Worm (Caenorhabditis elegans) whole organism, L1 larva: Measurements from ENCODE around the gene ebp-3.

Experiments
- ama-1 ChIP-seq: fragments of 150-350 bp; optimal IDR thresholded peaks from 2 replicates; lab custom pipeline; 2014
- blmp-1 ChIP-seq: fragments of 150-350 bp; optimal IDR thresholded peaks from 2 replicates; lab custom pipeline; 2014; ENCODE audit warnings: missing biosample characterization, missing genetic modification characterization
- ceh-82 ChIP-seq, 3 experiments: fragments of 150-350 bp in 1 of 3; sonication (generic microtip) in 2 of 3; optimal IDR thresholded peaks; 2 replicates each; lab custom pipeline; 2014 to 2017; ENCODE audit warnings: missing biosample characterization in 3 of 3, missing genetic modification characterization in 3 of 3
- ces-1 ChIP-seq: fragments of 150-350 bp; optimal IDR thresholded peaks from 2 replicates; lab custom pipeline; 2014; ENCODE audit warnings: missing biosample characterization, missing genetic modification reagents, missing genetic modification characterization
- dpl-1 ChIP-seq, 3 experiments: fragments of 150-350 bp in 2 of 3; sonication (generic microtip) in 1 of 3; optimal IDR thresholded peaks; 2 replicates each; lab custom pipeline; 2014 to 2017; ENCODE audit warnings: missing biosample characterization in 3 of 3, missing genetic modification characterization in 3 of 3, missing genetic modification reagents in 3 of 3
- dsc-1 ChIP-seq: sonication (generic microtip); optimal IDR thresholded peaks from 2 replicates; lab custom pipeline; 2016; ENCODE audit warnings: mild to moderate bottlenecking, missing genetic modification characterization, missing compliant biosample characterization
- efl-1 ChIP-seq, 4 experiments: fragments of 150-350 bp; optimal IDR thresholded peaks in 3 of 4; peaks in 1 of 4; 1 replicate in 1 of 4; 2 replicates in 3 of 4; lab custom pipeline; 2014; ENCODE audit warnings: missing biosample characterization in 2 of 4, missing genetic modification characterization in 2 of 4, missing genetic modification reagents in 2 of 4
- elt-2 ChIP-seq: sonication (generic microtip); optimal IDR thresholded peaks from 2 replicates; lab custom pipeline; 2016; ENCODE audit warnings: missing genetic modification characterization, mild to moderate bottlenecking, inconsistent platforms, missing compliant biosample characterization, missing genetic modification reagents
- fkh-10 ChIP-seq: sonication (generic microtip); optimal IDR thresholded peaks from 2 replicates; lab custom pipeline; 2017; ENCODE audit warnings: missing biosample characterization, missing genetic modification reagents, missing genetic modification characterization
- fkh-8 ChIP-seq: sonication (generic microtip); optimal IDR thresholded peaks from 2 replicates; lab custom pipeline; 2016; ENCODE audit warnings: mild to moderate bottlenecking, missing genetic modification characterization, missing compliant biosample characterization
- hlh-17 ChIP-seq: fragments of 200-800 bp; sonication (Bioruptor generic); optimal IDR thresholded peaks from 2 replicates; lab custom pipeline; 2018; ENCODE audit warnings: missing genetic modification characterization, mild to moderate bottlenecking, missing compliant biosample characterization, moderate library complexity, borderline replicate concordance
- hlh-4 ChIP-seq: sonication (generic microtip); optimal IDR thresholded peaks from 2 replicates; lab custom pipeline; 2016; ENCODE audit warnings: mild to moderate bottlenecking, missing genetic modification characterization, missing compliant biosample characterization
- hpl-2 ChIP-seq: fragments of 150-350 bp; optimal IDR thresholded peaks from 2 replicates; lab custom pipeline; 2014; ENCODE audit warnings: missing biosample characterization, missing genetic modification reagents, missing genetic modification characterization
- irx-1 ChIP-seq: sonication (generic microtip); optimal IDR thresholded peaks from 2 replicates; lab custom pipeline; 2016; ENCODE audit warnings: missing genetic modification characterization, missing compliant biosample characterization
- jun-1 ChIP-seq: fragments of 150-350 bp; optimal IDR thresholded peaks from 2 replicates; lab custom pipeline; 2014; ENCODE audit warnings: missing biosample characterization, missing genetic modification reagents, missing genetic modification characterization
- lin-13 ChIP-seq: fragments of 150-350 bp; optimal IDR thresholded peaks from 2 replicates; lab custom pipeline; 2014; ENCODE audit warnings: missing biosample characterization, missing genetic modification reagents, missing genetic modification characterization
- lin-15B ChIP-seq: fragments of 150-350 bp; sonication (generic microtip); optimal IDR thresholded peaks from 3 replicates; lab custom pipeline; 2014; ENCODE audit warnings: missing biosample characterization, missing genetic modification characterization
- lir-3 ChIP-seq: sonication (generic microtip); optimal IDR thresholded peaks from 2 replicates; lab custom pipeline; 2016; ENCODE audit warnings: mild to moderate bottlenecking, missing genetic modification characterization, moderate library complexity, missing compliant biosample characterization; ENCODE audit not compliant: poor library complexity
- lsy-2 ChIP-seq, 2 experiments: fragments of 150-350 bp; optimal IDR thresholded peaks; 2 replicates each; lab custom pipeline; 2014; ENCODE audit warnings: missing biosample characterization in 2 of 2, missing genetic modification characterization in 2 of 2
- mab-9 ChIP-seq: fragments of 200-800 bp; sonication (Bioruptor generic); IDR thresholded peaks from 2 replicates; pipeline ENCODE4 v1.3.6; 2022; ENCODE audit warnings: missing genetic modification reagents, missing genetic modification characterization, missing compliant biosample characterization
- mep-1 ChIP-seq: fragments of 150-350 bp; optimal IDR thresholded peaks from 2 replicates; lab custom pipeline; 2014; ENCODE audit warnings: missing biosample characterization, missing genetic modification characterization
- nhr-11 ChIP-seq: fragments of 150-350 bp; optimal IDR thresholded peaks from 2 replicates; lab custom pipeline; 2014; ENCODE audit warnings: missing biosample characterization, missing genetic modification characterization
- nhr-20 ChIP-seq: sonication (generic microtip); optimal IDR thresholded peaks from 2 replicates; lab custom pipeline; 2016; ENCODE audit warnings: mild to moderate bottlenecking, missing genetic modification characterization, missing compliant biosample characterization
- nhr-28 ChIP-seq: fragments of 150-350 bp; optimal IDR thresholded peaks from 2 replicates; lab custom pipeline; 2014; ENCODE audit warnings: missing biosample characterization, missing genetic modification characterization
- nhr-76 ChIP-seq: sonication (generic microtip); optimal IDR thresholded peaks from 2 replicates; lab custom pipeline; 2017; ENCODE audit warnings: missing biosample characterization, missing genetic modification characterization
- nhr-77 ChIP-seq: fragments of 150-350 bp; optimal IDR thresholded peaks from 2 replicates; lab custom pipeline; 2014; ENCODE audit warnings: missing biosample characterization, missing genetic modification characterization
- nhr-85 ChIP-seq: sonication (generic microtip); peaks from one replicate; lab custom pipeline; 2016; ENCODE audit warnings: missing genetic modification characterization, inconsistent platforms, missing compliant biosample characterization
- nhr-90 ChIP-seq: sonication (generic microtip); optimal IDR thresholded peaks from 2 replicates; lab custom pipeline; 2016; ENCODE audit warnings: mild to moderate bottlenecking, missing genetic modification characterization, missing compliant biosample characterization; ENCODE audit not compliant: poor library complexity
- pqm-1 ChIP-seq: sonication (generic microtip); optimal IDR thresholded peaks from 3 replicates; lab custom pipeline; 2017; ENCODE audit warnings: missing biosample characterization, missing genetic modification characterization
- skn-1 ChIP-seq: fragments of 150-350 bp; optimal IDR thresholded peaks from 2 replicates; lab custom pipeline; 2014; ENCODE audit warnings: missing biosample characterization, missing genetic modification characterization
- sup-37 ChIP-seq: fragments of 200-800 bp; sonication (Bioruptor generic); optimal IDR thresholded peaks from 2 replicates; lab custom pipeline; 2018; ENCODE audit warnings: mild to moderate bottlenecking, missing genetic modification characterization, missing compliant biosample characterization
- swsn-7 ChIP-seq: sonication (generic microtip); optimal IDR thresholded peaks from 2 replicates; lab custom pipeline; 2016; ENCODE audit warnings: missing genetic modification characterization, missing compliant biosample characterization
- tbx-2 ChIP-seq: sonication (generic microtip); optimal IDR thresholded peaks from 2 replicates; lab custom pipeline; 2016; ENCODE audit warnings: missing genetic modification characterization, missing compliant biosample characterization
- tlp-1 ChIP-seq: fragments of 150-350 bp; optimal IDR thresholded peaks from 2 replicates; lab custom pipeline; 2014; ENCODE audit warnings: missing biosample characterization, missing genetic modification characterization
- unc-130 ChIP-seq: fragments of 150-350 bp; optimal IDR thresholded peaks from 2 replicates; lab custom pipeline; 2017; ENCODE audit warnings: missing biosample characterization, missing genetic modification characterization, inconsistent platforms
- unc-30 ChIP-seq: sonication (generic microtip); optimal IDR thresholded peaks from 2 replicates; lab custom pipeline; 2017; ENCODE audit warnings: missing biosample characterization, missing genetic modification characterization
- unc-98 ChIP-seq: fragments of 200-800 bp; sonication (Bioruptor generic); IDR thresholded peaks from 2 replicates; pipeline ENCODE4 v1.3.6; 2022; ENCODE audit warnings: missing genetic modification characterization, missing compliant biosample characterization
- zag-1 ChIP-seq: fragments of 150-350 bp; optimal IDR thresholded peaks from 2 replicates; lab custom pipeline; 2014; ENCODE audit warnings: missing biosample characterization, missing genetic modification characterization
- zip-4 ChIP-seq: fragments of 200-800 bp; sonication (Bioruptor generic); optimal IDR thresholded peaks from 2 replicates; lab custom pipeline; 2018; ENCODE audit warnings: mild to moderate bottlenecking, missing genetic modification characterization, moderate library complexity, missing compliant biosample characterization
- ztf-11 ChIP-seq, 2 experiments: sonication (generic microtip); optimal IDR thresholded peaks; 2 replicates each; lab custom pipeline; 2016 to 2017; ENCODE audit warnings: missing genetic modification characterization in 2 of 2, missing biosample characterization in 1 of 2, missing compliant biosample characterization in 1 of 2

Gene ebp-3

ce11 chrV:18086783-18087182 is 31.0 kb downstream of the ebp-3 start, which contains the start of gene slr-2 (continued):
- TF ChIP-seq nhr-11 (tag; lab: Kevin White, UChicago) (no peak), skn-1 (tag; lab: Kevin White, UChicago) (peak; percentile 49), unc-98 (GFP tag; lab: Robert Waterston, UW) (no peak), dsc-1 (tag; lab: Kevin White, UChicago) (peak; percentile 56), nhr-20 (tag; lab: Kevin White, UChicago) (no peak), blmp-1 (peak; percentile 38), zag-1 (tag; lab: Kevin White, UChicago) (no peak), irx-1 (tag; lab: Kevin White, UChicago) (peak; percentile 1), ztf-11 (tag; optimal IDR thresholded peaks at IDR 0.05; lab: Kevin White, UChicago) (no peak), unc-130 (tag; lab: Kevin White, UChicago) (peak; percentile 43), fkh-10 (no peak), zip-4 (GFP tag; lab: Kevin White, UChicago) (no peak), ceh-82 (tag; optimal IDR thresholded peaks at IDR 0.05; lab: Kevin White, UChicago) (peak; percentile 43 to 77 (median 51)), hpl-2 (peak; percentile 17), fkh-8 (tag; lab: Kevin White, UChicago) (peak; percentile 17), sup-37 (GFP tag; lab: Kevin White, UChicago) (no peak), nhr-85 (peak; percentile 37), tbx-2 (tag; lab: Kevin White, UChicago) (peak; percentile 49), nhr-76 (no peak), dpl-1 (GFP tag; optimal IDR thresholded peaks at IDR 0.05; lab: Kevin White, UChicago) (peak; percentile 97 to 98 (median 97)), elt-2 (no peak), swsn-7 (tag; lab: Kevin White, UChicago) (no peak), nhr-90 (tag; lab: Kevin White, UChicago) (no peak), hlh-4 (tag; lab: Kevin White, UChicago) (no peak), pqm-1 (tag; lab: Kevin White, UChicago) (no peak), tlp-1 (tag; lab: Kevin White, UChicago) (no peak), lin-15B (tag; lab: Kevin White, UChicago) (peak; percentile 18), mab-9 (GFP tag; lab: Robert Waterston, UW) (no peak), ama-1 (lab: Kevin White, UChicago) (no peak), mep-1 (tag; lab: Kevin White, UChicago) (peak; percentile 69), ces-1 (GFP tag; lab: Kevin White, UChicago) (no peak), hlh-17 (GFP tag; lab: Kevin White, UChicago) (no peak), lin-13 (GFP tag; lab: Kevin White, UChicago) (peak; percentile 11), jun-1 (tag; lab: Kevin White, UChicago) (no peak)

ce11 chrV:18091216-18091615 is 35.4 kb downstream of the ebp-3 start:
- no peak for TF ChIP-seq nhr-77 (tag; lab: Kevin White, UChicago)
- no peak for TF ChIP-seq efl-1 (optimal IDR thresholded peaks at IDR 0.05; lab: Kevin White, UChicago)
- peak in 1 of 2 experiments; percentile 52 for TF ChIP-seq efl-1 (GFP tag; optimal IDR thresholded peaks at IDR 0.05 in 1 of 2; lab: Kevin White, UChicago)
- TF ChIP-seq, all 84 proteins: peak for 1

- TF ChIP-seq nhr-28 (tag; lab: Kevin White, UChicago): no peak
- no peak for TF ChIP-seq lsy-2 (tag; optimal IDR thresholded peaks at IDR 0.05; lab: Kevin White, UChicago)
- TF ChIP-seq ztf-11 (tag; optimal IDR thresholded peaks at IDR 0.05; lab: Kevin White, UChicago): no peak
- TF ChIP-seq ceh-82 (tag; optimal IDR thresholded peaks at IDR 0.05; lab: Kevin White, UChicago): no peak
- TF ChIP-seq hlh-4 (tag; lab: Kevin White, UChicago): no peak
- no peak for TF ChIP-seq nhr-90 (tag; lab: Kevin White, UChicago)
- no peak for TF ChIP-seq jun-1 (tag; lab: Kevin White, UChicago)
- TF ChIP-seq unc-30 (tag; lab: Kevin White, UChicago): no peak
- no peak for TF ChIP-seq lir-3 (tag; lab: Kevin White, UChicago)
Observed at ce11 chrV:18093941-18094340, 38.2 kb downstream of the ebp-3 start.
